Worm (Caenorhabditis elegans) whole organism, young adult: ENCODE data around the gene Y24D9B.1.

Experiments
- B0019.2 ChIP-seq: fragments of 200-800 bp; sonication (Bioruptor generic); conservative IDR thresholded peaks from 2 replicates; pipeline ENCODE4 v1.3.6; 2022; ENCODE audit warnings: missing genetic modification reagents, missing genetic modification characterization, missing compliant biosample characterization
- C06A6.2 ChIP-seq: fragments of 200-800 bp; sonication (Bioruptor generic); conservative IDR thresholded peaks from 2 replicates; pipeline ENCODE4 v1.3.6; 2022; ENCODE audit warnings: missing genetic modification characterization, missing compliant biosample characterization
- D2030.7 ChIP-seq: fragments of 200-800 bp; sonication (Bioruptor generic); IDR thresholded peaks from 2 replicates; pipeline ENCODE4 v1.3.6; 2022; ENCODE audit warnings: missing genetic modification reagents, missing genetic modification characterization, missing compliant biosample characterization
- F23B12.7 ChIP-seq: sonication (generic microtip); optimal IDR thresholded peaks from 2 replicates; lab custom pipeline; 2017; ENCODE audit warnings: missing genetic modification characterization, mild to moderate bottlenecking, missing compliant biosample characterization, antibody characterized with exemption, moderate library complexity; ENCODE audit not compliant: insufficient read depth
- F33H1.4 ChIP-seq: fragments of 200-800 bp; sonication (Bioruptor generic); IDR thresholded peaks from 2 replicates; pipeline ENCODE4 v1.3.6; 2022; ENCODE audit warnings: missing genetic modification reagents, missing genetic modification characterization, missing compliant biosample characterization
- Y53G8AR.9 ChIP-seq: fragments of 200-800 bp; sonication (Bioruptor generic); conservative IDR thresholded peaks from 2 replicates; pipeline ENCODE4 v1.3.6; 2022; ENCODE audit warnings: missing genetic modification reagents, missing genetic modification characterization, missing compliant biosample characterization
- Y56A3A.18 ChIP-seq: fragments of 200-800 bp; sonication (Bioruptor generic); IDR thresholded peaks from 2 replicates; pipeline ENCODE4 v1.3.6; 2022; ENCODE audit warnings: missing genetic modification reagents, missing genetic modification characterization, missing compliant biosample characterization
- Y95B8A.8 ChIP-seq: fragments of 200-800 bp; sonication (Bioruptor generic); IDR thresholded peaks from 2 replicates; pipeline ENCODE4 v1.3.6; 2022; ENCODE audit warnings: missing genetic modification reagents, missing genetic modification characterization, missing compliant biosample characterization
- aptf-3 ChIP-seq: fragments of 200-800 bp; sonication (Bioruptor generic); IDR thresholded peaks from 2 replicates; pipeline ENCODE4 v1.3.6; 2022; ENCODE audit warnings: missing genetic modification characterization, missing compliant biosample characterization
- attf-5 ChIP-seq: fragments of 200-800 bp; sonication (Bioruptor generic); optimal IDR thresholded peaks from 2 replicates; lab custom pipeline; 2018; ENCODE audit warnings: mild to moderate bottlenecking, missing genetic modification characterization, missing compliant biosample characterization
- bed-2 ChIP-seq: fragments of 200-800 bp; sonication (Bioruptor generic); IDR thresholded peaks from 2 replicates; pipeline ENCODE4 v1.3.6; 2022; ENCODE audit warnings: missing genetic modification reagents, missing genetic modification characterization, missing compliant biosample characterization
- cebp-1 ChIP-seq, 2 experiments: fragments of 200-800 bp in 1 of 2; sonication (Bioruptor generic) in 1 of 2; sonication (generic microtip) in 1 of 2; IDR thresholded peaks in 1 of 2; optimal IDR thresholded peaks in 1 of 2; 2 replicates each; pipeline versions ENCODE4 v1.3.6 to Lab custom; 2017 to 2022; ENCODE audit warnings: missing compliant biosample characterization in 2 of 2, missing genetic modification characterization in 2 of 2, mild to moderate bottlenecking in 1 of 2, missing genetic modification reagents in 1 of 2, moderate library complexity in 1 of 2
- ceh-40 ChIP-seq: fragments of 200-800 bp; sonication (Bioruptor generic); IDR thresholded peaks from 2 replicates; pipeline ENCODE4 v1.3.6; 2022; ENCODE audit warnings: missing genetic modification characterization, missing compliant biosample characterization
- dox-1 ChIP-seq: fragments of 200-800 bp; sonication (Bioruptor generic); IDR thresholded peaks from 2 replicates; pipeline ENCODE4 v1.3.6; 2022; ENCODE audit warnings: missing genetic modification reagents, missing genetic modification characterization, missing compliant biosample characterization
- dpl-1 ChIP-seq: fragments of 150-350 bp; optimal IDR thresholded peaks from 2 replicates; lab custom pipeline; 2014; ENCODE audit warnings: missing biosample characterization, missing genetic modification reagents, missing genetic modification characterization
- efl-1 ChIP-seq: fragments of 150-350 bp; optimal IDR thresholded peaks from 2 replicates; lab custom pipeline; 2014; ENCODE audit warnings: missing biosample characterization, missing genetic modification reagents, missing genetic modification characterization
- lag-1 ChIP-seq: fragments of 200-800 bp; sonication (Bioruptor generic); IDR thresholded peaks from 2 replicates; pipeline ENCODE4 v1.3.6; 2022; ENCODE audit warnings: missing genetic modification reagents, missing genetic modification characterization, missing compliant biosample characterization
- lin-26 ChIP-seq: fragments of 200-800 bp; sonication (Bioruptor generic); IDR thresholded peaks from 2 replicates; pipeline ENCODE4 v1.3.6; 2022; ENCODE audit warnings: missing genetic modification reagents, missing genetic modification characterization, missing compliant biosample characterization
- lin-35 ChIP-seq, 3 experiments: fragments of 150-350 bp in 2 of 3; sonication (generic microtip) in 1 of 3; optimal IDR thresholded peaks; 2 replicates each; lab custom pipeline; 2014 to 2018; ENCODE audit warnings: missing biosample characterization in 3 of 3, missing genetic modification characterization in 3 of 3, missing genetic modification reagents in 3 of 3
- lin-54 ChIP-seq: fragments of 200-800 bp; sonication (Bioruptor generic); optimal IDR thresholded peaks from 2 replicates; lab custom pipeline; 2018; ENCODE audit warnings: mild to moderate bottlenecking, missing genetic modification characterization, missing compliant biosample characterization
- lsl-1 ChIP-seq: fragments of 200-800 bp; sonication (Bioruptor generic); optimal IDR thresholded peaks from 2 replicates; lab custom pipeline; 2018; ENCODE audit warnings: mild to moderate bottlenecking, missing genetic modification characterization, moderate library complexity, missing compliant biosample characterization
- mcd-1 ChIP-seq: fragments of 200-800 bp; sonication (Bioruptor generic); IDR thresholded peaks from 2 replicates; pipeline ENCODE4 v1.3.6; 2022; ENCODE audit warnings: missing genetic modification reagents, missing genetic modification characterization, missing compliant biosample characterization
- nhr-179 ChIP-seq: sonication (generic microtip); optimal IDR thresholded peaks from 2 replicates; lab custom pipeline; 2016; ENCODE audit warnings: mild to moderate bottlenecking, missing genetic modification characterization, missing compliant biosample characterization
- rec-8 ChIP-seq, 2 experiments: sonication (generic microtip); optimal IDR thresholded peaks; 2 replicates each; lab custom pipeline; 2016; ENCODE audit warnings: mild to moderate bottlenecking in 2 of 2, missing genetic modification characterization in 2 of 2, missing genetic modification reagents in 2 of 2, missing genotype in 2 of 2, missing biosample characterization in 1 of 2, missing compliant biosample characterization in 1 of 2, moderate library complexity in 1 of 2
- sea-2 ChIP-seq: fragments of 200-800 bp; sonication (Bioruptor generic); IDR thresholded peaks from 2 replicates; pipeline ENCODE4 v1.3.6; 2022; ENCODE audit warnings: missing genetic modification characterization, missing compliant biosample characterization
- snpc-3.4 ChIP-seq: sonication (generic microtip); optimal IDR thresholded peaks from 2 replicates; lab custom pipeline; 2017; ENCODE audit warnings: missing genetic modification characterization, mild to moderate bottlenecking, missing compliant biosample characterization, antibody characterized with exemption, moderate library complexity, missing genotype, missing genetic modification reagents
- snpc-4 ChIP-seq, 5 experiments: fragments of 150-350 bp in 1 of 5; sonication (generic microtip) in 4 of 5; optimal IDR thresholded peaks; 2 replicates each; lab custom pipeline; 2014 to 2018; ENCODE audit warnings: missing genetic modification characterization in 5 of 5, missing biosample characterization in 3 of 5, antibody characterized with exemption in 2 of 5, mild to moderate bottlenecking in 2 of 5, missing compliant biosample characterization in 2 of 5, missing genotype in 2 of 5, moderate library complexity in 2 of 5, missing genetic modification reagents in 1 of 5
- xnd-1 ChIP-seq: sonication (generic microtip); optimal IDR thresholded peaks from 2 replicates; lab custom pipeline; 2016; ENCODE audit warnings: missing genotype, missing genetic modification reagents, missing genetic modification characterization, missing compliant biosample characterization
- zfh-2 ChIP-seq: fragments of 200-800 bp; sonication (Bioruptor generic); conservative IDR thresholded peaks from 2 replicates; pipeline ENCODE4 v1.3.6; 2022; ENCODE audit warnings: missing genetic modification reagents, missing genetic modification characterization, missing compliant biosample characterization
- ztf-18 ChIP-seq: sonication (generic microtip); optimal IDR thresholded peaks from 2 replicates; lab custom pipeline; 2016; ENCODE audit warnings: missing genotype, mild to moderate bottlenecking, missing genetic modification characterization, missing compliant biosample characterization

Gene Y24D9B.1

DNA sequence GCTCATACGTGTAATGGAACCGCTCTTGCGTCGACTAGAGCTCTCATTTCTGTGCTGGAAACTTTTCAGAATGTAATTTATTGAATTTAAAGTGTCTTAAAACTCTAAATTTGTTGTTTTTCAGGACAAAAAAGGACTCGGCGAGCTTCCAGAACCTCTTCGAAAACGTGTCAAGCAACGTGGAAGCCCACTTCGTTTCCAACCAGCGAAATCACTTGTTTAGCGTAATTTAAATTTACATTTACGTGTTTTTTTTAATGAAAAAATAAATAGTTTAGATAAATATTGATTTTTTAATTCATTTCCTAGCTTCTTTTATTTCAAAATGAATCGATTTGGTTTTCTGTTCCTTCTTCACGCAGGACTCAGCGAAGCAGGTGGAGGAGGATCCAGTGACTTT, 42.5 kb downstream of the Y24D9B.1 start, which contains the start of gene F55F10.3 (continued):
- no peak for TF ChIP-seq sea-2 (GFP tag; lab: Robert Waterston, UW)

DNA sequence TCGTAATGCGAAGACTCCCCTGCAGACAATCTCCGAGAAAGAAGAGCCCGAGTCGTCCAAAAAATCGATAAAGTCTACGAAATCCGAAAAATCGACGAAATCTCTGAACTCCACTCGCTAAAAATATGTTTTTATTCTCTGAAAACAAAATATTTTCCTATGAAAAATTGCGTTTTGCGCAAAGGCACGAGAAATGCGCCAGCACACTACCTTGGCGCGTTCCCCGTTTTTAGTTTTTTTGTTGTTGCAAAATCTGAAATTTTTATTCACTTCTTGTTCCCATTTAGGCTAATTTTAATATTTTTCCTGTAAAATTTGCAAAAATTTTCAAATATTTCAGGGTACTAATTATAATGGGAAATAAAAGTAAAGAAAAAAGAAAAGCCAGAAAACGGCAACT, 43.3 kb downstream of the Y24D9B.1 start, which contains the start of gene F55F10.1:
TSS of gene F55F10.1 (plus strand) at position 341 of the 400 bp plus-strand sequence.
- TF ChIP-seq snpc-4 (GFP tag; optimal IDR thresholded peaks at IDR 0.05; lab: Kevin White, UChicago) (no peak), snpc-4 (tag; optimal IDR thresholded peaks at IDR 0.05; lab: Kevin White, UChicago) (peak in 3 of 4 experiments; percentile 11 to 77 (median 49)), cebp-1 (GFP tag; IDR thresholded peaks at IDR 0.05; lab: Robert Waterston, UW) (no peak), cebp-1 (tag; optimal IDR thresholded peaks at IDR 0.05; lab: Kevin White, UChicago) (peak; percentile 58), lsl-1 (peak; percentile 46), Y56A3A.18 (GFP tag; lab: Robert Waterston, UW) (0 out of 2 replicates have a peak, but pooled peaks have one; percentile 29), ztf-18 (tag; lab: Kevin White, UChicago) (peak; percentile 94), lin-54 (GFP tag; lab: Kevin White, UChicago) (peak; percentile 67), lin-26 (no peak), dpl-1 (GFP tag; lab: Kevin White, UChicago) (peak; percentile 20), attf-5 (GFP tag; lab: Kevin White, UChicago) (peak; percentile 12), snpc-3.4 (no peak), lin-35 (GFP tag; optimal IDR thresholded peaks at IDR 0.05; lab: Kevin White, UChicago) (peak in 1 of 3 experiments; percentile 65), nhr-179 (tag; lab: Kevin White, UChicago) (no peak), dox-1 (peak; percentile 51; the same call in 1 of the 2 replicates), F33H1.4 (GFP tag; lab: Robert Waterston, UW) (peak; percentile 40), efl-1 (peak; percentile 12), rec-8 (tag; optimal IDR thresholded peaks at IDR 0.05; lab: Kevin White, UChicago) (no peak), C06A6.2 (GFP tag; lab: Robert Waterston, UW) (peak; percentile 39; the same call in 1 of the 2 replicates), F23B12.7 (peak; percentile 35), B0019.2 (GFP tag; lab: Robert Waterston, UW) (no peak), bed-2 (GFP tag; lab: Robert Waterston, UW) (no peak), D2030.7 (peak; percentile 33; the same call in 1 of the 2 replicates), lag-1 (GFP tag; lab: Robert Waterston, UW) (no peak), Y53G8AR.9 (GFP tag; lab: Robert Waterston, UW) (0 out of 2 replicates have a peak, but pooled peaks have one; percentile 48), ceh-40 (GFP tag; lab: Robert Waterston, UW) (no peak), aptf-3 (GFP tag; lab: Robert Waterston, UW) (no peak), mcd-1 (GFP tag; lab: Robert Waterston, UW) (peak; percentile 86), xnd-1 (peak; percentile 2)

- TF ChIP-seq zfh-2 (GFP tag; lab: Robert Waterston, UW) (0 out of 2 replicates have a peak, but pooled peaks have one; percentile 8), Y95B8A.8 (GFP tag; lab: Robert Waterston, UW) (no peak)
Observed at ce11 chrIV:4369116-4369515, 52.0 kb downstream of the Y24D9B.1 start.
